Fruit fly (Drosophila melanogaster) whole organism, embryonic: ENCODE data around the gene IFT54.
A peak's percentile ranks its signal among the peaks of the same experiment; 100 is the strongest.

Experiments used
- Antp ChIP-seq: fragments of 200-800 bp; sonication (Bioruptor generic); optimal IDR thresholded peaks from 3 replicates; lab custom pipeline; 2016; ENCODE audit warnings: missing biosample characterization, missing genetic modification characterization
- CG10274 ChIP-seq: fragments of 200-800 bp; sonication (Bioruptor generic); optimal IDR thresholded peaks from 3 replicates; lab custom pipeline; 2017; ENCODE audit warnings: missing biosample characterization, mild to moderate bottlenecking, missing genetic modification characterization
- CG11093 ChIP-seq: fragments of 200-800 bp; sonication (Bioruptor generic); IDR thresholded peaks from 3 replicates; pipeline ENCODE4 v1.3.6; 2022; ENCODE audit warnings: missing biosample characterization, missing genetic modification characterization
- CG12071 ChIP-seq: fragments of 200-800 bp; sonication (Bioruptor generic); optimal IDR thresholded peaks from 3 replicates; lab custom pipeline; 2018; ENCODE audit warnings: missing biosample characterization, mild to moderate bottlenecking, missing genetic modification characterization
- CG12942 ChIP-seq: fragments of 200-800 bp; sonication (Bioruptor generic); optimal IDR thresholded peaks from 3 replicates; lab custom pipeline; 2016; ENCODE audit warnings: missing biosample characterization, missing genetic modification characterization
- CG15479 ChIP-seq: fragments of 200-800 bp; sonication (Bioruptor generic); optimal IDR thresholded peaks from 3 replicates; lab custom pipeline; 2019; ENCODE audit warnings: missing biosample characterization, mild to moderate bottlenecking, missing genetic modification characterization, moderate library complexity
- CG15601 ChIP-seq: fragments of 200-800 bp; sonication (Bioruptor generic); optimal IDR thresholded peaks from 3 replicates; lab custom pipeline; 2019; ENCODE audit warnings: missing biosample characterization, mild to moderate bottlenecking, missing genetic modification characterization, moderate library complexity
- CG1647 ChIP-seq: fragments of 200-800 bp; sonication (Bioruptor generic); optimal IDR thresholded peaks from 3 replicates; lab custom pipeline; 2016; ENCODE audit warnings: missing biosample characterization, missing genetic modification characterization
- CG17612 ChIP-seq: fragments of 200-800 bp; sonication (Bioruptor generic); IDR thresholded peaks from 2 replicates; pipeline ENCODE4 v1.3.6; 2022; ENCODE audit warnings: missing biosample characterization, missing genetic modification characterization
- CG18011 ChIP-seq: fragments of 200-800 bp; sonication (Bioruptor generic); optimal IDR thresholded peaks from 2 replicates; lab custom pipeline; 2017; ENCODE audit warnings: missing biosample characterization, missing genetic modification characterization, mild to moderate bottlenecking, moderate library complexity, missing genotype
- CG2199 ChIP-seq: fragments of 200-800 bp; sonication (Bioruptor generic); IDR thresholded peaks from 3 replicates; pipeline ENCODE4 v1.3.6; 2022; ENCODE audit warnings: missing biosample characterization, missing genetic modification characterization
- CG2875 ChIP-seq: fragments of 200-800 bp; sonication (Bioruptor generic); optimal IDR thresholded peaks from 2 replicates; lab custom pipeline; 2017; ENCODE audit warnings: missing biosample characterization, mild to moderate bottlenecking, missing genetic modification characterization, missing genetic modification reagents
- CG2889 ChIP-seq: fragments of 200-800 bp; sonication (Bioruptor generic); IDR thresholded peaks from 3 replicates; pipeline ENCODE4 v1.3.6; 2022; ENCODE audit warnings: missing biosample characterization, missing genetic modification characterization
- CG3065 ChIP-seq: fragments of 200-800 bp; sonication (Bioruptor generic); optimal IDR thresholded peaks from 2 replicates; lab custom pipeline; 2016; ENCODE audit warnings: missing biosample characterization, missing genetic modification characterization
- CG33213 ChIP-seq: fragments of 200-800 bp; sonication (Bioruptor generic); optimal IDR thresholded peaks from 3 replicates; lab custom pipeline; 2016; ENCODE audit warnings: missing biosample characterization, missing genetic modification characterization
- CG3726 ChIP-seq: fragments of 200-800 bp; sonication (Bioruptor generic); IDR thresholded peaks from 3 replicates; pipeline ENCODE4, ENCODE4 v1.3.6; 2022; ENCODE audit warnings: missing biosample characterization, missing genetic modification characterization
- CG4820 ChIP-seq: fragments of 200-800 bp; sonication (Bioruptor generic); optimal IDR thresholded peaks from 3 replicates; lab custom pipeline; 2016; ENCODE audit warnings: missing biosample characterization, missing genetic modification characterization
- CG5180 ChIP-seq: fragments of 200-800 bp; sonication (Bioruptor generic); optimal IDR thresholded peaks from 3 replicates; lab custom pipeline; 2017; ENCODE audit warnings: missing biosample characterization, missing genetic modification characterization, mild to moderate bottlenecking, moderate library complexity, missing genetic modification reagents
- CG5953 ChIP-seq: fragments of 200-800 bp; sonication (Bioruptor generic); IDR thresholded peaks from 2 replicates; pipeline ENCODE4 v1.3.6; 2022; ENCODE audit warnings: missing biosample characterization, missing genetic modification characterization
- CG6254 ChIP-seq: fragments of 200-800 bp; sonication (Bioruptor generic); optimal IDR thresholded peaks from 3 replicates; lab custom pipeline; 2017; ENCODE audit warnings: mild to moderate bottlenecking, missing biosample characterization, missing genetic modification reagents, missing genetic modification characterization
- CG7745 ChIP-seq: fragments of 200-800 bp; sonication (Bioruptor generic); optimal IDR thresholded peaks from 2 replicates; lab custom pipeline; 2018; ENCODE audit warnings: missing biosample characterization, mild to moderate bottlenecking, missing genetic modification characterization, moderate library complexity
- CG7839 ChIP-seq: fragments of 200-800 bp; sonication (Bioruptor generic); optimal IDR thresholded peaks from 3 replicates; lab custom pipeline; 2018; ENCODE audit warnings: missing biosample characterization, mild to moderate bottlenecking, missing genetic modification characterization, moderate library complexity
- CG8089 ChIP-seq: fragments of 200-800 bp; sonication (Bioruptor generic); optimal IDR thresholded peaks from 3 replicates; lab custom pipeline; 2016; ENCODE audit warnings: missing biosample characterization, missing genetic modification characterization
- CG8944 ChIP-seq: fragments of 200-800 bp; sonication (Bioruptor generic); optimal IDR thresholded peaks from 3 replicates; lab custom pipeline; 2016; ENCODE audit warnings: missing biosample characterization, missing genetic modification characterization
- CkIIα-i1 ChIP-seq: fragments of 200-800 bp; sonication (Bioruptor generic); IDR thresholded peaks from 2 replicates; pipeline ENCODE4 v1.3.6; 2022; ENCODE audit warnings: missing biosample characterization, missing genetic modification characterization
- CoRest ChIP-seq: fragments of 200-800 bp; sonication (Bioruptor generic); optimal IDR thresholded peaks from 3 replicates; lab custom pipeline; 2018; ENCODE audit warnings: missing biosample characterization, mild to moderate bottlenecking, missing genetic modification characterization, moderate library complexity
- HLH54F ChIP-seq: fragments of 200-800 bp; sonication (Bioruptor generic); optimal IDR thresholded peaks from 3 replicates; lab custom pipeline; 2016; ENCODE audit warnings: missing biosample characterization, missing genetic modification characterization
- Neu2 ChIP-seq: fragments of 200-800 bp; sonication (Bioruptor generic); optimal IDR thresholded peaks from 3 replicates; lab custom pipeline; 2016; ENCODE audit warnings: missing biosample characterization, missing genetic modification characterization, borderline replicate concordance
- Poxn ChIP-seq: fragments of 200-800 bp; sonication (Bioruptor generic); IDR thresholded peaks from 2 replicates; pipeline ENCODE4 v1.3.6; 2022; ENCODE audit warnings: missing biosample characterization, missing genetic modification characterization
- Spps ChIP-seq: fragments of 200-800 bp; sonication (Bioruptor generic); optimal IDR thresholded peaks from 2 replicates; lab custom pipeline; 2018; ENCODE audit warnings: missing biosample characterization, mild to moderate bottlenecking, missing genetic modification characterization
- Usf ChIP-seq: fragments of 200-800 bp; sonication (Bioruptor generic); optimal IDR thresholded peaks from 2 replicates; lab custom pipeline; 2017; ENCODE audit warnings: missing genotype, missing biosample characterization, missing genetic modification characterization
- Xrp1 ChIP-seq: fragments of 200-800 bp; sonication (Bioruptor generic); IDR thresholded peaks from 2 replicates; pipeline ENCODE4 v1.3.6; 2022; ENCODE audit warnings: missing biosample characterization, missing genetic modification characterization
- bab2 ChIP-seq: fragments of 200-800 bp; sonication (Bioruptor generic); optimal IDR thresholded peaks from 2 replicates; lab custom pipeline; 2016; ENCODE audit warnings: missing biosample characterization, missing genetic modification characterization
- bsh ChIP-seq, 2 experiments: fragments of 200-800 bp; sonication (Bioruptor generic); optimal IDR thresholded peaks; 2 replicates each; lab custom pipeline; 2017 to 2018; ENCODE audit warnings: mild to moderate bottlenecking in 2 of 2, missing biosample characterization in 2 of 2, missing genetic modification characterization in 2 of 2, moderate library complexity in 1 of 2
- btn ChIP-seq: fragments of 200-800 bp; sonication (Bioruptor generic); optimal IDR thresholded peaks from 2 replicates; lab custom pipeline; 2016; ENCODE audit warnings: missing biosample characterization, missing genetic modification characterization
- chif ChIP-seq, 2 experiments: fragments of 200-800 bp; sonication (Bioruptor generic); optimal IDR thresholded peaks; 3 replicates each; lab custom pipeline; 2016; ENCODE audit warnings: missing biosample characterization in 2 of 2, missing genetic modification characterization in 2 of 2
- ems ChIP-seq: fragments of 200-800 bp; sonication (Bioruptor generic); optimal IDR thresholded peaks from 3 replicates; lab custom pipeline; 2016; ENCODE audit warnings: missing biosample characterization, missing genetic modification characterization
- en ChIP-seq: fragments of 200-800 bp; sonication (Bioruptor generic); optimal IDR thresholded peaks from 2 replicates; lab custom pipeline; 2016; ENCODE audit warnings: missing biosample characterization, missing genetic modification characterization
- gsb ChIP-seq: fragments of 200-800 bp; sonication (Bioruptor generic); IDR thresholded peaks from 2 replicates; pipeline ENCODE4 v1.3.6; 2022; ENCODE audit warnings: missing biosample characterization, missing genetic modification characterization
- gt ChIP-seq: fragments of 200-800 bp; sonication (Bioruptor generic); IDR thresholded peaks from 2 replicates; pipeline ENCODE4 v1.3.6; 2022; ENCODE audit warnings: missing biosample characterization, missing genetic modification characterization
- ham ChIP-seq: fragments of 200-800 bp; sonication (Bioruptor generic); IDR thresholded peaks from 2 replicates; pipeline ENCODE4 v1.3.6; 2022; ENCODE audit warnings: missing biosample characterization, missing genetic modification characterization
- jing ChIP-seq: fragments of 200-800 bp; sonication (Bioruptor generic); optimal IDR thresholded peaks from 2 replicates; lab custom pipeline; 2018; ENCODE audit warnings: missing biosample characterization, mild to moderate bottlenecking, missing genetic modification characterization
- kni ChIP-seq: fragments of 200-800 bp; sonication (Bioruptor generic); optimal IDR thresholded peaks from 3 replicates; lab custom pipeline; 2017; ENCODE audit warnings: mild to moderate bottlenecking, missing biosample characterization, missing genetic modification reagents, missing genetic modification characterization
- mld ChIP-seq: fragments of 200-800 bp; sonication (Bioruptor generic); IDR thresholded peaks from 3 replicates; pipeline ENCODE4 v1.3.6; 2022; ENCODE audit warnings: missing biosample characterization, missing genetic modification characterization; ENCODE audit not compliant: partially characterized antibody
- onecut ChIP-seq: fragments of 200-800 bp; sonication (Bioruptor generic); IDR thresholded peaks from 2 replicates; pipeline ENCODE4 v1.3.6; 2022; ENCODE audit warnings: missing biosample characterization, missing genetic modification characterization
- so ChIP-seq: fragments of 200-800 bp; sonication (Bioruptor generic); IDR thresholded peaks from 3 replicates; pipeline ENCODE4 v1.3.6; 2022; ENCODE audit warnings: missing biosample characterization, missing genetic modification characterization
- stc ChIP-seq: fragments of 200-800 bp; sonication (Bioruptor generic); IDR thresholded peaks from 2 replicates; pipeline ENCODE4 v1.3.6; 2022; ENCODE audit warnings: missing biosample characterization, missing genetic modification characterization
- stwl ChIP-seq: fragments of 200-800 bp; sonication (Bioruptor generic); optimal IDR thresholded peaks from 3 replicates; lab custom pipeline; 2018; ENCODE audit warnings: missing biosample characterization, mild to moderate bottlenecking, missing genetic modification characterization, moderate library complexity
- z ChIP-seq: fragments of 200-800 bp; sonication (Bioruptor generic); IDR thresholded peaks from 3 replicates; pipeline ENCODE4 v1.3.6; 2022; ENCODE audit warnings: missing biosample characterization, missing genetic modification characterization
- zf30C ChIP-seq: fragments of 200-800 bp; sonication (Bioruptor generic); optimal IDR thresholded peaks from 3 replicates; lab custom pipeline; 2018; ENCODE audit warnings: missing biosample characterization, mild to moderate bottlenecking, missing genetic modification characterization

IFT54 gene

dm6 chr3R:14277894-14278522 is 24.2 kb upstream of the IFT54 start (continued):
- peak; percentile 86 for TF ChIP-seq stc (GFP tag; lab: Robert Waterston, UW)
- TF ChIP-seq CG18011 (GFP tag; lab: Kevin White, UChicago) = peak; percentile 33
- TF ChIP-seq ham (GFP tag; lab: Robert Waterston, UW) = no peak
- TF ChIP-seq Xrp1 (GFP tag; lab: Robert Waterston, UW) = peak; percentile 97
- TF ChIP-seq CG12071 (GFP tag; lab: Kevin White, UChicago) = no peak
- peak; percentile 88 for TF ChIP-seq so (GFP tag; lab: Robert Waterston, UW)
- no peak for TF ChIP-seq CG33213 (GFP tag; lab: Kevin White, UChicago)
- no peak for TF ChIP-seq btn
- TF ChIP-seq CG3065 (GFP tag; lab: Kevin White, UChicago) = peak; percentile 50
- peak; percentile 77 for TF ChIP-seq CG11093 (GFP tag; lab: Robert Waterston, UW)
- peak; percentile 62; the same call in 2 of the 3 replicates for TF ChIP-seq z (GFP tag; lab: Robert Waterston, UW)
- TF ChIP-seq Poxn = no peak
- TF ChIP-seq onecut = peak; percentile 81
- peak; percentile 61 for TF ChIP-seq CG4820 (GFP tag; lab: Kevin White, UChicago)
- no peak for TF ChIP-seq CG3726 (GFP tag; lab: Robert Waterston, UW)
- peak; percentile 68 for TF ChIP-seq gsb
- peak; percentile 46 for TF ChIP-seq jing
- peak; percentile 52 for TF ChIP-seq CG12942 (GFP tag; lab: Kevin White, UChicago)
- peak; percentile 76 for TF ChIP-seq CG5953 (GFP tag; lab: Robert Waterston, UW)
- peak; percentile 61 for TF ChIP-seq CG2875
- TF ChIP-seq CG2199 (GFP tag; lab: Robert Waterston, UW) = peak; percentile 55; the same call in 1 of the 3 replicates
- TF ChIP-seq CG8089 (GFP tag; lab: Kevin White, UChicago) = no peak
- peak; percentile 32 for TF ChIP-seq ems (GFP tag; lab: Kevin White, UChicago)
- TF ChIP-seq CG7745 (tag; lab: Kevin White, UChicago) = peak; percentile 18
- TF ChIP-seq en = no peak
- peak; percentile 64 for TF ChIP-seq Spps (tag; lab: Kevin White, UChicago)
- no peak for TF ChIP-seq CG2889 (GFP tag; lab: Robert Waterston, UW)
- TF ChIP-seq Usf (GFP tag; lab: Kevin White, UChicago) = peak; percentile 39
- peak; percentile 79 to 94 for TF ChIP-seq bsh (GFP tag; optimal IDR thresholded peaks at IDR 0.05; lab: Kevin White, UChicago)
- 0 out of 2 replicates have a peak, but pooled peaks have one; percentile 40 for TF ChIP-seq CG17612 (GFP tag; lab: Robert Waterston, UW)
- TF ChIP-seq gt (GFP tag; lab: Robert Waterston, UW) = no peak; the same call in 1 of the 2 replicates
- no peak for TF ChIP-seq CG15601
- TF ChIP-seq CG1647 = no peak
- peak; percentile 29 for TF ChIP-seq CG8944 (GFP tag; lab: Kevin White, UChicago)
- TF ChIP-seq CG15479 (GFP tag; lab: Kevin White, UChicago) = peak; percentile 75
- no peak for TF ChIP-seq stwl (tag; lab: Kevin White, UChicago)
- TF ChIP-seq bab2 = peak; percentile 41
- no peak for TF ChIP-seq Neu2
- TF ChIP-seq zf30C (GFP tag; lab: Kevin White, UChicago) = peak; percentile 97
- peak; percentile 71 for TF ChIP-seq CG6254 (GFP tag; lab: Kevin White, UChicago)
- peak; percentile 79 for TF ChIP-seq CoRest (tag; lab: Kevin White, UChicago)
- no peak for TF ChIP-seq CkIIα-i1 (GFP tag; lab: Robert Waterston, UW)
- peak; percentile 42 for TF ChIP-seq CG10274
- peak; percentile 86 for TF ChIP-seq CG7839
- TF ChIP-seq mld (GFP tag; lab: Robert Waterston, UW) = no peak
- TF ChIP-seq Antp = no peak
- peak; percentile 18 to 40 for TF ChIP-seq chif (GFP tag; optimal IDR thresholded peaks at IDR 0.05; lab: Kevin White, UChicago)
- no peak for TF ChIP-seq kni (GFP tag; lab: Kevin White, UChicago)
- TF ChIP-seq HLH54F (GFP tag; lab: Kevin White, UChicago) = peak; percentile 36
- peak; percentile 32 for TF ChIP-seq CG5180 (GFP tag; lab: Kevin White, UChicago)
